Worm (Caenorhabditis elegans): ENCODE results near the gene nlp-79.

DNA sequence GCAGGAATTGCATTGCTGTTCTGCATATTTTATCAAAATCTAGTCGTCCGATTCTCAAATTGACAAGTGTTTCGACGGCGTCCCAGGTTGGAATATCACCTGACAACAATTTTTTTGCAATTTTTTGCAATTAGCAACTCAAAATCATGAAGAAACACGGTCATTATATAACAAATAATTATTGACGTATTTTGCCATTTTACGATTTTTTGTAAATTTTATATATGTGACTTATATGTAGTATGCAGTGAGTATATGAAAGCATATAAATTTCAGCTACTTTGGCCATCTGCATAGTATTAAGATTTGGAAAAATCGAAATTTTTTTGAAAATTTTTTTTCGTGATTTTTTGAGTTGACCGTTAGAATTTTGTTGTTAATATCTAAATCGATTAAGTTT is 31.3 kb downstream of the nlp-79 start, which contains the start of gene F58D2.3:
- TF ChIP-seq F49E8.2 (tag; optimal IDR thresholded peaks at IDR 0.05; ENCODE audit: insufficient read depth) (no peak), ztf-6 (GFP tag; IDR thresholded peaks at IDR 0.05) (no peak), Y79H2A.3 (GFP tag; conservative IDR thresholded peaks at IDR 0.05) (no peak), hrde-1 (tag; optimal IDR thresholded peaks at IDR 0.05; ENCODE audit: borderline replicate concordance) (no peak), snpc-4 (GFP tag; optimal IDR thresholded peaks at IDR 0.05) (no peak), snpc-4 (tag; optimal IDR thresholded peaks at IDR 0.05) (no peak), zim-3 (tag; optimal IDR thresholded peaks at IDR 0.05) (no peak), lin-35 (GFP tag; optimal IDR thresholded peaks at IDR 0.05) (no peak), attf-5 (GFP tag; optimal IDR thresholded peaks at IDR 0.05) (no peak), snpc-3.4 (tag; optimal IDR thresholded peaks at IDR 0.05) (no peak), F37B4.10 (GFP tag; IDR thresholded peaks at IDR 0.05) (no peak), snpc-1.3 (tag; optimal IDR thresholded peaks at IDR 0.05; ENCODE audit: insufficient read depth) (no peak), dpff-1 (tag; optimal IDR thresholded peaks at IDR 0.05) (no peak)
